Fruit fly (Drosophila melanogaster): ENCODE results near the gene CG17734.

Gene CG17734

dm6 chr3R:11260966-11261530 is 17.2 kb upstream of the CG17734 start:
- TF ChIP-seq cnc (optimal IDR thresholded peaks at IDR 0.05) (no peak), CG1620 (GFP tag; optimal IDR thresholded peaks at IDR 0.05) (no peak)

- TF ChIP-seq CG33017 (tag; optimal IDR thresholded peaks at IDR 0.05): no peak
- TF ChIP-seq CG12768 (GFP tag; optimal IDR thresholded peaks at IDR 0.05): no peak
- no peak for TF ChIP-seq pad (GFP tag; optimal IDR thresholded peaks at IDR 0.05)
- TF ChIP-seq CG11617 (GFP tag; optimal IDR thresholded peaks at IDR 0.05): no peak
- no peak for TF ChIP-seq Clk (GFP tag; optimal IDR thresholded peaks at IDR 0.05)
- no peak for TF ChIP-seq bab1 (GFP tag; optimal IDR thresholded peaks at IDR 0.05)
- TF ChIP-seq CG14711 (tag; optimal IDR thresholded peaks at IDR 0.05): no peak
Measured at dm6 chr3R:11257537-11257936, 13.7 kb upstream of the CG17734 start.

dm6 chr3R:11254382-11254953 is 10.7 kb upstream of the CG17734 start:
- peak; percentile 90 for TF ChIP-seq pad (GFP tag; optimal IDR thresholded peaks at IDR 0.05)
- TF ChIP-seq ovo (GFP tag; optimal IDR thresholded peaks at IDR 0.05): no peak

- TF ChIP-seq CG1620 (GFP tag; optimal IDR thresholded peaks at IDR 0.05) (no peak), cnc (optimal IDR thresholded peaks at IDR 0.05) (no peak), Hr96 (GFP tag; optimal IDR thresholded peaks at IDR 0.05) (no peak), Mnt (GFP tag; optimal IDR thresholded peaks at IDR 0.05) (no peak), pad (GFP tag; optimal IDR thresholded peaks at IDR 0.05) (no peak), CG7045 (GFP tag; optimal IDR thresholded peaks at IDR 0.05) (no peak), bab1 (GFP tag; optimal IDR thresholded peaks at IDR 0.05) (no peak), CG7101 (tag; optimal IDR thresholded peaks at IDR 0.05) (no peak), CG12768 (GFP tag; optimal IDR thresholded peaks at IDR 0.05) (no peak), CG14711 (tag; optimal IDR thresholded peaks at IDR 0.05) (no peak), Crg-1 (GFP tag; optimal IDR thresholded peaks at IDR 0.05) (no peak), Clk (GFP tag; optimal IDR thresholded peaks at IDR 0.05) (no peak), tj (GFP tag; optimal IDR thresholded peaks at IDR 0.05) (no peak), ovo (GFP tag; optimal IDR thresholded peaks at IDR 0.05) (no peak), kay (GFP tag; ENCODE audit: borderline replicate concordance) (no peak)
Measured at dm6 chr3R:11253768-11254167, 10.0 kb upstream of the CG17734 start.

dm6 chr3R:11246865-11247264 is 3.1 kb upstream of the CG17734 start:
- no peak for TF ChIP-seq Crg-1 (GFP tag; optimal IDR thresholded peaks at IDR 0.05)
- TF ChIP-seq pad (GFP tag; optimal IDR thresholded peaks at IDR 0.05): no peak
- no peak for TF ChIP-seq CG11617 (GFP tag; optimal IDR thresholded peaks at IDR 0.05)
- TF ChIP-seq Mnt (GFP tag; optimal IDR thresholded peaks at IDR 0.05): no peak
- TF ChIP-seq CG1620 (GFP tag; optimal IDR thresholded peaks at IDR 0.05): no peak
- no peak for TF ChIP-seq ovo (GFP tag; optimal IDR thresholded peaks at IDR 0.05)
- TF ChIP-seq kay (GFP tag; ENCODE audit: borderline replicate concordance): no peak
- no peak for TF ChIP-seq CG33017 (tag; optimal IDR thresholded peaks at IDR 0.05)
- TF ChIP-seq cic (GFP tag; optimal IDR thresholded peaks at IDR 0.05): no peak
- TF ChIP-seq CG5204 (GFP tag; optimal IDR thresholded peaks at IDR 0.05): no peak
- TF ChIP-seq CG14711 (tag; optimal IDR thresholded peaks at IDR 0.05): no peak
- no peak for TF ChIP-seq tj (GFP tag; optimal IDR thresholded peaks at IDR 0.05)
- TF ChIP-seq CG7101 (tag; optimal IDR thresholded peaks at IDR 0.05): no peak
- no peak for TF ChIP-seq Clk (GFP tag; optimal IDR thresholded peaks at IDR 0.05)
- no peak for TF ChIP-seq CG7045 (GFP tag; optimal IDR thresholded peaks at IDR 0.05)

dm6 chr3R:11245803-11246202 is 2.0 kb upstream of the CG17734 start:
- TF ChIP-seq pad (GFP tag; optimal IDR thresholded peaks at IDR 0.05) (no peak), CG7101 (tag; optimal IDR thresholded peaks at IDR 0.05) (no peak), CG1620 (GFP tag; optimal IDR thresholded peaks at IDR 0.05) (no peak), kay (GFP tag; ENCODE audit: borderline replicate concordance) (no peak), CG12768 (GFP tag; optimal IDR thresholded peaks at IDR 0.05) (no peak), CG5204 (GFP tag; optimal IDR thresholded peaks at IDR 0.05) (no peak), Hr96 (GFP tag; optimal IDR thresholded peaks at IDR 0.05) (no peak), Mnt (GFP tag; optimal IDR thresholded peaks at IDR 0.05) (no peak), tj (GFP tag; optimal IDR thresholded peaks at IDR 0.05) (no peak), cic (GFP tag; optimal IDR thresholded peaks at IDR 0.05) (no peak), cnc (optimal IDR thresholded peaks at IDR 0.05) (no peak), CG11617 (GFP tag; optimal IDR thresholded peaks at IDR 0.05) (no peak), ovo (GFP tag; optimal IDR thresholded peaks at IDR 0.05) (no peak), bab1 (GFP tag; optimal IDR thresholded peaks at IDR 0.05) (no peak)

dm6 chr3R:11243057-11243740 is 600 bp downstream of the CG17734 start:
- no peak for TF ChIP-seq CG33017 (tag; optimal IDR thresholded peaks at IDR 0.05)
- no peak for TF ChIP-seq kay (GFP tag; ENCODE audit: borderline replicate concordance)
- TF ChIP-seq CG11617 (GFP tag; optimal IDR thresholded peaks at IDR 0.05): no peak
- TF ChIP-seq CG14711 (tag; optimal IDR thresholded peaks at IDR 0.05): peak; percentile 37
- peak; percentile 20 for TF ChIP-seq cic (GFP tag; optimal IDR thresholded peaks at IDR 0.05)
- TF ChIP-seq Hr96 (GFP tag; optimal IDR thresholded peaks at IDR 0.05): no peak
- no peak for TF ChIP-seq cnc (optimal IDR thresholded peaks at IDR 0.05)
- peak; percentile 36 for TF ChIP-seq CG7101 (tag; optimal IDR thresholded peaks at IDR 0.05)
- peak; percentile 5 for TF ChIP-seq Mnt (GFP tag; optimal IDR thresholded peaks at IDR 0.05)
- peak; percentile 26 for TF ChIP-seq ovo (GFP tag; optimal IDR thresholded peaks at IDR 0.05)
- peak; percentile 67 for TF ChIP-seq pad (GFP tag; optimal IDR thresholded peaks at IDR 0.05)
- no peak for TF ChIP-seq CG7045 (GFP tag; optimal IDR thresholded peaks at IDR 0.05)
- TF ChIP-seq Clk (GFP tag; optimal IDR thresholded peaks at IDR 0.05): no peak
- no peak for TF ChIP-seq tj (GFP tag; optimal IDR thresholded peaks at IDR 0.05)
- TF ChIP-seq CG1620 (GFP tag; optimal IDR thresholded peaks at IDR 0.05): no peak
- no peak for TF ChIP-seq Crg-1 (GFP tag; optimal IDR thresholded peaks at IDR 0.05)
- no peak for TF ChIP-seq CG5204 (GFP tag; optimal IDR thresholded peaks at IDR 0.05)
- peak; percentile 24 for TF ChIP-seq bab1 (GFP tag; optimal IDR thresholded peaks at IDR 0.05)
- no peak for TF ChIP-seq CG12768 (GFP tag; optimal IDR thresholded peaks at IDR 0.05)
- TF ChIP-seq toe (GFP tag; optimal IDR thresholded peaks at IDR 0.05): no peak
